Fruit fly (Drosophila melanogaster) whole organism, prepupa: ENCODE data around the gene mRpS35.

Experiments used
- CG11902 ChIP-seq: fragments of 200-800 bp; sonication (Bioruptor generic); optimal IDR thresholded peaks from 3 replicates; lab custom pipeline; 2016; ENCODE audit warnings: missing biosample characterization, missing genetic modification characterization
- CG15336 ChIP-seq: fragments of 200-800 bp; sonication (Bioruptor generic); IDR thresholded peaks from 2 replicates; pipeline ENCODE4 v1.3.6; 2022; ENCODE audit warnings: missing biosample characterization, missing genetic modification characterization
- CG32006 ChIP-seq: fragments of 200-800 bp; sonication (Bioruptor generic); optimal IDR thresholded peaks from 3 replicates; lab custom pipeline; 2017; ENCODE audit warnings: missing biosample characterization, mild to moderate bottlenecking, missing genetic modification characterization
- CG7368 ChIP-seq: fragments of 200-800 bp; sonication (Bioruptor generic); optimal IDR thresholded peaks from 3 replicates; lab custom pipeline; 2016; ENCODE audit warnings: missing biosample characterization, missing genetic modification characterization
- Eip93F ChIP-seq: fragments of 200-800 bp; sonication (Bioruptor generic); optimal IDR thresholded peaks from 2 replicates; lab custom pipeline; 2016; ENCODE audit warnings: missing biosample characterization, mild to moderate bottlenecking, missing genetic modification characterization
- Hr4 ChIP-seq: fragments of 200-800 bp; sonication (Bioruptor generic); optimal IDR thresholded peaks from 3 replicates; lab custom pipeline; 2016; ENCODE audit warnings: missing biosample characterization, missing genetic modification characterization
- Smox ChIP-seq: fragments of 200-800 bp; sonication (Bioruptor generic); optimal IDR thresholded peaks from 3 replicates; lab custom pipeline; 2016; ENCODE audit warnings: missing biosample characterization, missing genetic modification characterization
- achi ChIP-seq: fragments of 200-800 bp; sonication (Bioruptor generic); optimal IDR thresholded peaks from 3 replicates; lab custom pipeline; 2016; ENCODE audit warnings: missing biosample characterization, missing genetic modification characterization
- lz ChIP-seq: fragments of 200-800 bp; sonication (Bioruptor generic); optimal IDR thresholded peaks from 3 replicates; lab custom pipeline; 2016; ENCODE audit warnings: missing biosample characterization, missing genetic modification characterization
- pdm3 ChIP-seq: fragments of 200-800 bp; sonication (Bioruptor generic); optimal IDR thresholded peaks from 3 replicates; lab custom pipeline; 2016; ENCODE audit warnings: missing biosample characterization, missing genetic modification characterization

DNA sequence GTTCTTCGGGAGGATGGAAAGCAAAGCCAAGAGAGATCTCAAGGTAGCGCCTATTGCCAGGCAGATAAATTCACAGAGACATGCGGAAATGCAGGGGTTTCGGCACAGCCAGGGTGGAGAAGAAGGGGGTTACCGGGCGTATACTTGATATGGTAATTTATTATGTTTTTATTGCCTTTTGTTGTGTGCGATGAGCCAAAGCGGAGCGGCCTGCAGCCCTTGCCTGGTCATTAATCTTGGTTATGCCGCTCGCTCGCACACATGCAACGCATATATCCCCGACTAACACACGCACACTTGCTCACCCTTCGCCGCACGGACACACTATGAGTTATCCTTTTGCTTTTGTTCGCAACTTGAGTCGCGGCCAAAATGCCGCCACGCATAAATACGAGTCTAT lies 36.0 kb downstream of the mRpS35 start:
- TF ChIP-seq CG32006 (no peak), pdm3 (GFP tag; lab: Kevin White, UChicago) (no peak), Hr4 (no peak), CG15336 (GFP tag; lab: Robert Waterston, UW) (no peak), lz (GFP tag; lab: Kevin White, UChicago) (no peak), Eip93F (GFP tag; lab: Kevin White, UChicago) (no peak), Smox (no peak), achi (no peak), CG11902 (GFP tag; lab: Kevin White, UChicago) (no peak), CG7368 (GFP tag; lab: Kevin White, UChicago) (no peak)
